Fruit fly (Drosophila melanogaster): ENCODE results near the gene Exo84.

Gene Exo84

dm6 chr3R:26009766-26010414 is 42.2 kb downstream of the Exo84 start (continued):
- TF ChIP-seq gsb-n (tag; optimal IDR thresholded peaks at IDR 0.05) (no peak), nerfin-1 (tag; optimal IDR thresholded peaks at IDR 0.05) (peak; percentile 89), corto (GFP tag; optimal IDR thresholded peaks at IDR 0.05) (no peak), pros (GFP tag; optimal IDR thresholded peaks at IDR 0.05) (peak; percentile 93), lov (optimal IDR thresholded peaks at IDR 0.05) (no peak), lov (GFP tag; IDR thresholded peaks at IDR 0.05) (0 out of 3 replicates have a peak, but pooled peaks have one; percentile 9), CG4360 (GFP tag; IDR thresholded peaks at IDR 0.05) (no peak), oc (tag; optimal IDR thresholded peaks at IDR 0.05) (peak; percentile 48)

dm6 chr3R:26008892-26009539 is 43.0 kb downstream of the Exo84 start:
- TF ChIP-seq jing (GFP tag; optimal IDR thresholded peaks at IDR 0.05) (peak; percentile 80), Gsc (GFP tag; IDR thresholded peaks at IDR 0.05) (peak; percentile 67), CG3995 (GFP tag; optimal IDR thresholded peaks at IDR 0.05) (peak; percentile 29), sd (tag; optimal IDR thresholded peaks at IDR 0.05) (peak; percentile 83), org-1 (GFP tag; optimal IDR thresholded peaks at IDR 0.05) (peak; percentile 77), CG43689 (GFP tag; IDR thresholded peaks at IDR 0.05) (0 out of 2 replicates have a peak, but pooled peaks have one; percentile 16), gfzf (GFP tag; optimal IDR thresholded peaks at IDR 0.05) (no peak), inv (GFP tag; IDR thresholded peaks at IDR 0.05; ENCODE audit: partially characterized antibody) (no peak), kay (GFP tag; optimal IDR thresholded peaks at IDR 0.05) (peak; percentile 82), CG11456 (GFP tag; IDR thresholded peaks at IDR 0.05) (peak; percentile 65; the same call in 1 of the 3 replicates), p53 (GFP tag; optimal IDR thresholded peaks at IDR 0.05) (peak; percentile 68), pan (optimal IDR thresholded peaks at IDR 0.05) (no peak), pan (GFP tag; optimal IDR thresholded peaks at IDR 0.05 in 1 of 2, IDR thresholded peaks at IDR 0.05 in 1 of 2) (peak in 1 of 2 experiments; percentile 87), dm (GFP tag; optimal IDR thresholded peaks at IDR 0.05) (peak; percentile 74), CG33557 (GFP tag; optimal IDR thresholded peaks at IDR 0.05) (peak; percentile 80), dan (GFP tag; IDR thresholded peaks at IDR 0.05) (no peak), CG4424 (GFP tag; optimal IDR thresholded peaks at IDR 0.05) (peak; percentile 90), wor (GFP tag; IDR thresholded peaks at IDR 0.05) (peak; percentile 73), gsb (GFP tag; IDR thresholded peaks at IDR 0.05) (peak; percentile 78), CG8478 (optimal IDR thresholded peaks at IDR 0.05) (no peak), Sry-β (GFP tag; optimal IDR thresholded peaks at IDR 0.05) (peak; percentile 81), Ravus (GFP tag; IDR thresholded peaks at IDR 0.05) (peak; percentile 36), dimm (GFP tag; IDR thresholded peaks at IDR 0.05) (peak; percentile 61), CG11504 (tag; optimal IDR thresholded peaks at IDR 0.05) (peak; percentile 93), sr (GFP tag; IDR thresholded peaks at IDR 0.05) (peak; percentile 57; the same call in 1 of the 3 replicates), croc (GFP tag; conservative IDR thresholded peaks at IDR 0.05) (peak; percentile 83), CG17385 (GFP tag; optimal IDR thresholded peaks at IDR 0.05) (peak; percentile 85), Opbp (GFP tag; IDR thresholded peaks at IDR 0.05; ENCODE audit: partially characterized antibody) (no peak), fru (optimal IDR thresholded peaks at IDR 0.05) (no peak), CG32532 (GFP tag; IDR thresholded peaks at IDR 0.05) (peak; percentile 87), row (GFP tag; IDR thresholded peaks at IDR 0.05) (peak; percentile 91), CG1024 (GFP tag; IDR thresholded peaks at IDR 0.05) (peak; percentile 73), CG10543 (GFP tag; optimal IDR thresholded peaks at IDR 0.05) (no peak), jumu (GFP tag; optimal IDR thresholded peaks at IDR 0.05) (peak; percentile 85), Dll (GFP tag; IDR thresholded peaks at IDR 0.05; ENCODE audit: partially characterized antibody) (0 out of 4 replicates have a peak, but pooled peaks have one; percentile 2), pb (GFP tag; optimal IDR thresholded peaks at IDR 0.05) (peak; percentile 58), CG10267 (tag; optimal IDR thresholded peaks at IDR 0.05) (peak; percentile 85), ssp (GFP tag; IDR thresholded peaks at IDR 0.05) (peak; percentile 75), bsh (GFP tag; optimal IDR thresholded peaks at IDR 0.05) (peak; percentile 93 to 95), ara (GFP tag; IDR thresholded peaks at IDR 0.05) (peak; percentile 84), CG8359 (GFP tag; optimal IDR thresholded peaks at IDR 0.05; ENCODE audit: borderline replicate concordance) (peak; percentile 71)

Measured in whole organism, embryonic.